Fruit fly (Drosophila melanogaster): ENCODE data around the gene AdamTS-B.

The AdamTS-B gene

dm6 chrX:5698087-5698727 lies at the start of gene AdamTS-B (continued):
- TF ChIP-seq CG2678 (tag; optimal IDR thresholded peaks at IDR 0.05), result peak; percentile 69
- TF ChIP-seq CG17361 (GFP tag; IDR thresholded peaks at IDR 0.05), result peak; percentile 72
- TF ChIP-seq CG9876 (GFP tag; optimal IDR thresholded peaks at IDR 0.05), result no peak
- peak; percentile 45; the same call in 1 of the 2 replicates for TF ChIP-seq CG32532 (GFP tag; IDR thresholded peaks at IDR 0.05)
- TF ChIP-seq CG13296 (GFP tag; optimal IDR thresholded peaks at IDR 0.05), result peak; percentile 55
- peak; percentile 16 for TF ChIP-seq sqz (GFP tag; optimal IDR thresholded peaks at IDR 0.05)
- 0 out of 2 replicates have a peak, but pooled peaks have one; percentile 27 for TF ChIP-seq CG32767 (GFP tag; IDR thresholded peaks at IDR 0.05)
- TF ChIP-seq pb (GFP tag; optimal IDR thresholded peaks at IDR 0.05), result no peak
- peak; percentile 13; the same call in 1 of the 2 replicates for TF ChIP-seq CG17328 (GFP tag; IDR thresholded peaks at IDR 0.05)
- peak; percentile 36; the same call in 1 of the 3 replicates for TF ChIP-seq Mrtf (GFP tag; IDR thresholded peaks at IDR 0.05)
- peak; percentile 3 for TF ChIP-seq CG2202 (tag; optimal IDR thresholded peaks at IDR 0.05)
- 0 out of 3 replicates have a peak, but pooled peaks have one; percentile 40 for TF ChIP-seq CG11456 (GFP tag; IDR thresholded peaks at IDR 0.05)
- peak; percentile 21 for TF ChIP-seq CG8281 (tag; optimal IDR thresholded peaks at IDR 0.05)
- TF ChIP-seq CG15601 (tag; optimal IDR thresholded peaks at IDR 0.05), result peak; percentile 6
- peak; percentile 19 for TF ChIP-seq CG16815 (GFP tag; optimal IDR thresholded peaks at IDR 0.05)
- peak; percentile 5; the same call in 1 of the 2 replicates for TF ChIP-seq ara (GFP tag; IDR thresholded peaks at IDR 0.05)
- TF ChIP-seq fd3F (GFP tag; optimal IDR thresholded peaks at IDR 0.05), result no peak
- TF ChIP-seq CG14050 (GFP tag; IDR thresholded peaks at IDR 0.05), result 0 out of 3 replicates have a peak, but pooled peaks have one; percentile 15
- no peak for TF ChIP-seq chm (GFP tag; IDR thresholded peaks at IDR 0.05)
- TF ChIP-seq Opbp (GFP tag; IDR thresholded peaks at IDR 0.05; ENCODE audit: partially characterized antibody), result no peak
- TF ChIP-seq Sox102F (GFP tag; optimal IDR thresholded peaks at IDR 0.05), result peak; percentile 38
- peak; percentile 57 for TF ChIP-seq CG13424 (tag; optimal IDR thresholded peaks at IDR 0.05)
- peak; percentile 14 for TF ChIP-seq HLH54F (GFP tag; optimal IDR thresholded peaks at IDR 0.05)
- peak; percentile 66 for TF ChIP-seq CG12391 (tag; optimal IDR thresholded peaks at IDR 0.05)
- TF ChIP-seq CG8388 (GFP tag; optimal IDR thresholded peaks at IDR 0.05), result peak; percentile 20
- peak; percentile 11 to 21 for TF ChIP-seq Pdp1 (GFP tag; optimal IDR thresholded peaks at IDR 0.05)
- peak; percentile 35; the same call in 1 of the 2 replicates for TF ChIP-seq CG3847 (GFP tag; IDR thresholded peaks at IDR 0.05)
- peak; percentile 46 to 47 for TF ChIP-seq bsh (GFP tag; optimal IDR thresholded peaks at IDR 0.05)
- peak; percentile 15 for TF ChIP-seq CG12155 (GFP tag; optimal IDR thresholded peaks at IDR 0.05)
- TF ChIP-seq dysf (GFP tag; IDR thresholded peaks at IDR 0.05), result peak; percentile 68
- TF ChIP-seq sens (GFP tag), result peak; percentile 88
- TF ChIP-seq CG9797 (GFP tag; optimal IDR thresholded peaks at IDR 0.05), result no peak
- no peak for TF ChIP-seq CG13894 (tag; optimal IDR thresholded peaks at IDR 0.05)
- peak; percentile 88 for TF ChIP-seq Sry-β (GFP tag; optimal IDR thresholded peaks at IDR 0.05)
- TF ChIP-seq ewg (GFP tag; optimal IDR thresholded peaks at IDR 0.05), result peak; percentile 8
- peak; percentile 28 for TF ChIP-seq BtbVII (GFP tag; optimal IDR thresholded peaks at IDR 0.05)
- peak; percentile 19 for TF ChIP-seq PHDP (tag; optimal IDR thresholded peaks at IDR 0.05)
- peak; percentile 7 for TF ChIP-seq lbe (GFP tag; optimal IDR thresholded peaks at IDR 0.05)
- peak; percentile 48 for TF ChIP-seq CG3281 (GFP tag; optimal IDR thresholded peaks at IDR 0.05)
- peak; percentile 36 for TF ChIP-seq Dek (tag; optimal IDR thresholded peaks at IDR 0.05)
- TF ChIP-seq CG10147 (GFP tag; optimal IDR thresholded peaks at IDR 0.05), result peak; percentile 47
- no peak for TF ChIP-seq CG6765 (GFP tag; optimal IDR thresholded peaks at IDR 0.05)
- peak in 1 of 2 experiments; percentile 69 for TF ChIP-seq eve (GFP tag; optimal IDR thresholded peaks at IDR 0.05)
- peak; percentile 69 for TF ChIP-seq CoRest (tag; optimal IDR thresholded peaks at IDR 0.05)
- peak; percentile 57 for TF ChIP-seq org-1 (GFP tag; optimal IDR thresholded peaks at IDR 0.05)
- peak; percentile 31 for TF ChIP-seq Nf-YB (GFP tag; optimal IDR thresholded peaks at IDR 0.05)
- TF ChIP-seq CG15269 (tag; optimal IDR thresholded peaks at IDR 0.05), result peak; percentile 64
- peak; percentile 46; the same call in 1 of the 2 replicates for TF ChIP-seq ttk (GFP tag; IDR thresholded peaks at IDR 0.05)
